Fruit fly (Drosophila melanogaster): ENCODE measurements around the gene CG6462.

DNA sequence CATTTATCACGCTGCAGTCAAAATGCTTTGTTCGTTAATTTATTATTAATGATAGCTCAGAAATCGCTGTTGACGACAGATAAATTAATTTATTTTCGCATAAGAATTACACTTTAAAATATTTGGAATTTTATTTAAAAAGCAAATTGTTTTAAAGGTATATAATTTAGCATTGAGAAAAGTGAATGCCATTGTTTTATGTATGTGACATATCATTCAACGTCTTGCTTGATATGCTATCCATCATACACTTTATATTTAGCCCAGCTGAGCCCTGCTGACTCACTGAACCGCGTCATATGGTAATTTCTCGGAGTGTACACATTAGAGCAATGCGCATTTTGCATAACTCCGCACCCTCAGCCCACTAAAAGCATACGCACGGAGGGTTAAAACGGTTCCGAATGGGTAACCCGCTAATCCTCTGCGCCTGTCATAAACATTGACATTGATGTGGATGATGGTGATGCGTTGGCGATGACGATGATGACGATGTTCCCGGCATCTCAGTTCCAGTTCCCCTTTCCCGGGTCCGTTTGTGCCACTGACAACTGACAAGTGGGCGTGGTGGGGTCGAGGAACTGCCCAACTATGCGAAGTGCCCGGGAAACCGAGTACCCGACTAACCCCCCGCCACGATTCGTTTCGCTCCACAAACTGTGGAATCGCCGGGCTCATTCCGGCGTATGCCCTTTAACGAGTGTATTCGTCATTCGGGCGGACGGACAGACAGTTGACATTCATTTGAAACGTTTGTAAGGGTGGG lies 47.3 kb upstream of the CG6462 start:
- TF ChIP-seq fd102C (GFP tag; optimal IDR thresholded peaks at IDR 0.05) (no peak), toy (GFP tag; IDR thresholded peaks at IDR 0.05) (no peak), Stat92E (GFP tag; optimal IDR thresholded peaks at IDR 0.05) (no peak), tna (GFP tag; IDR thresholded peaks at IDR 0.05; ENCODE audit: partially characterized antibody) (no peak), CG2678 (tag; optimal IDR thresholded peaks at IDR 0.05) (no peak), NC2β (GFP tag; optimal IDR thresholded peaks at IDR 0.05) (no peak)
